Worm (Caenorhabditis elegans): ENCODE data around the gene fbxa-214.

DNA sequence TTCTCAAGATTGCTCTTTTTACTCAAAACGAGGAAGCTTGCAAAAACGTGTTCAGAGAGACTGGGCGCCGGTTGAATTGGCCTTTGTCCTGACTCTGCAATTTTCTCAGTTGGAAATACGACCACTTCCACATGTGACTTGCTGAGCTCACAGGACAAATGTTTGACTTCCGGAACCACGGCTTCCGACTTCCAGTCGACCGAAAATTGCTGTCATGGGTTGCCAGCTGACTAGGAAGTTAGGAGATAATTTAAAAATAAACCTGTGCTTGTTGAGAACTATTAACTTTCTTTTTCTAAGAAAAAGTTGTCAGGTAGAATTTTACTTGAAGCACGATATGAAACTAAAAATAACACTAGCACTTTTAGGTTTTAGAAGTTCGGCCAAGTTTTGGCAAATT is 38.3 kb downstream of the fbxa-214 start:
- no peak for TF ChIP-seq ama-1 (optimal IDR thresholded peaks at IDR 0.05)
- TF ChIP-seq flt-1 (GFP tag; IDR thresholded peaks at IDR 0.05): no peak
- no peak for TF ChIP-seq aly-1 (tag; optimal IDR thresholded peaks at IDR 0.05)
- TF ChIP-seq sea-1 (GFP tag; conservative IDR thresholded peaks at IDR 0.05): no peak
- no peak for TF ChIP-seq ceh-13 (GFP tag; optimal IDR thresholded peaks at IDR 0.05)
- TF ChIP-seq ceh-36 (tag; optimal IDR thresholded peaks at IDR 0.05): no peak
- TF ChIP-seq hmbx-1 (tag; optimal IDR thresholded peaks at IDR 0.05): no peak
- no peak for TF ChIP-seq B0310.2 (tag; optimal IDR thresholded peaks at IDR 0.05)
- TF ChIP-seq tbx-37 (GFP tag; conservative IDR thresholded peaks at IDR 0.05): no peak
- no peak for TF ChIP-seq hnd-1 (tag; optimal IDR thresholded peaks at IDR 0.05)

Measured in whole organism, early embryonic.